Worm (Caenorhabditis elegans) whole organism, late embryonic: ENCODE data around the gene T26E4.18.
"Not testable (repeated sequence)": the region's sequence is repeated elsewhere in the genome, so short reads cannot be mapped to it uniquely, and the experiment has no call there.

Experiments
- ceh-30 ChIP-seq: fragments of 150-350 bp; optimal IDR thresholded peaks from 2 replicates; lab custom pipeline; 2014; ENCODE audit warnings: missing biosample characterization, missing genetic modification characterization
- ceh-48 ChIP-seq: sonication (generic microtip); optimal IDR thresholded peaks from 2 replicates; lab custom pipeline; 2016; ENCODE audit warnings: missing genetic modification characterization, inconsistent platforms, missing compliant biosample characterization
- elt-2 ChIP-seq: sonication (generic microtip); optimal IDR thresholded peaks from 2 replicates; lab custom pipeline; 2016; ENCODE audit warnings: missing genetic modification reagents, missing genetic modification characterization, missing compliant biosample characterization
- fax-1 ChIP-seq: sonication (generic microtip); optimal IDR thresholded peaks from 2 replicates; lab custom pipeline; 2016; ENCODE audit warnings: missing genotype, missing genetic modification characterization, missing compliant biosample characterization
- hlh-8 ChIP-seq: sonication (generic microtip); optimal IDR thresholded peaks from 2 replicates; lab custom pipeline; 2016; ENCODE audit warnings: missing genotype, missing genetic modification characterization, missing compliant biosample characterization
- nhr-11 ChIP-seq: fragments of 150-350 bp; optimal IDR thresholded peaks from 2 replicates; lab custom pipeline; 2014; ENCODE audit warnings: missing biosample characterization, missing genetic modification characterization
- odd-2 ChIP-seq: sonication (generic microtip); optimal IDR thresholded peaks from 2 replicates; lab custom pipeline; 2017; ENCODE audit warnings: antibody characterized with exemption, mild to moderate bottlenecking, missing genetic modification characterization, missing compliant biosample characterization
- pha-4 ChIP-seq: fragments of 150-350 bp; optimal IDR thresholded peaks from 2 replicates; lab custom pipeline; 2018; ENCODE audit warnings: missing biosample characterization, missing genetic modification reagents, missing genetic modification characterization
- pros-1 ChIP-seq: fragments of 150-350 bp; optimal IDR thresholded peaks from 2 replicates; lab custom pipeline; 2014; ENCODE audit warnings: missing biosample characterization, missing genetic modification reagents, missing genetic modification characterization
- ttx-3 ChIP-seq: sonication (generic microtip); optimal IDR thresholded peaks from 2 replicates; lab custom pipeline; 2016; ENCODE audit warnings: missing genetic modification reagents, missing genetic modification characterization, missing compliant biosample characterization

The T26E4.18 gene

DNA sequence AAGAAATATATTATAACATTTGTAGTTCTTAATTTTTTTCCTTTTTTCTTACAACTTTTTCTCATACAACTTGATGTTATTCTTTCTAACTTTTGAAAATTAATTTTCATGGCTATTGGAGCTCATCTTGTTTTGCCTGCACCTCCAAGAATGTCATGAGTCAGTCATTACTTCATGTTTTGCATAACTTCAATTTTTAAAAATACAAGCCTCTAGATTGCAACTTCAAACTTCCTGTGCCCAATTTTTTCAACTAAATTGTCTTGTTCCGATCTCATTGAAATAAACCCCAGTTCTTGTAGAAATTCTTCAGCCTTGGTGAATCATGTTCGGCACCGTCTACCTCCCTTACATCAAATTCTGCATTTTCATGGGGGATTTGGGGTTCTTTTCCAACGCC is 45.2 kb downstream of the T26E4.18 start, which contains the start of gene str-9:
str-9 (plus strand) TSS at position 301 of the 400 bp plus-strand sequence.
- TF ChIP-seq pros-1 (tag; lab: Kevin White, UChicago) (no peak), elt-2 (no peak), odd-2 (no peak), ttx-3 (tag; lab: Kevin White, UChicago) (no peak), nhr-11 (tag; lab: Kevin White, UChicago) (no peak), hlh-8 (tag; lab: Kevin White, UChicago) (no peak), pha-4 (tag; lab: Kevin White, UChicago) (no peak)

DNA sequence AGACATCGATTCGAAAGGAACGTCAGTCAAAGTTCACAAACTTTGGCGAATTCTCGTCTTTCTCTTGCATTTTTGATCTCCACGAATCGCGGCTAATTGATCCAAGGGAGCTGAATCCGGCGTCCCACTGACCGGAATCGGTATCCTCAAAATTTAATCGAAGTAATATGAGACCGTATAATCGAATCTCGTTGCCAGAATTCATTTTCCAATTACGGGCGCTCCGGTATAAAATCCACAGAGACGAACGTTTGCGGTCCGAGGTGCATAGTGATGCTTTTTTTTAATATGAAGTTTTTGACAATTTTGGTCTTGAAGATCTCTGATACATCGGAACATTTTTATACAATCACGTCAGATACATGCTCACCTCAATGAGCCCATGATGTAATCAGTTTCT is 46.0 kb downstream of the T26E4.18 start:
- TF ChIP-seq pha-4 (tag; lab: Kevin White, UChicago), result no peak
- TF ChIP-seq, all 69 proteins: peak for 0

- TF ChIP-seq ceh-48 (tag; lab: Kevin White, UChicago); ceh-30 (tag; lab: Kevin White, UChicago); fax-1: not testable (repeated sequence)
Observed at ce11 chrV:15754731-15755130, 48.9 kb downstream of the T26E4.18 start, which contains the start of gene str-8. Gene str-8, plus strand, starts transcription at chrV:15755031.
